Fruit fly (Drosophila melanogaster) whole organism, embryonic: Measurements from ENCODE around the gene CG33278.
A peak's percentile ranks its signal among the peaks of the same experiment; 100 is the strongest.

Experiments
- Aef1 ChIP-seq: fragments of 200-800 bp; sonication (Bioruptor generic); IDR thresholded peaks from 3 replicates; pipeline ENCODE4 v1.3.6; 2022; ENCODE audit warnings: missing biosample characterization, missing genetic modification characterization
- Bgb ChIP-seq: fragments of 200-800 bp; sonication (Bioruptor generic); IDR thresholded peaks from 2 replicates; pipeline ENCODE4 v1.3.6; 2022; ENCODE audit warnings: missing biosample characterization, missing genetic modification characterization; ENCODE audit not compliant: partially characterized antibody
- CG12299 ChIP-seq: fragments of 200-800 bp; sonication (Bioruptor generic); optimal IDR thresholded peaks from 2 replicates; lab custom pipeline; 2018; ENCODE audit warnings: missing biosample characterization, mild to moderate bottlenecking, missing genetic modification characterization
- CG12659 ChIP-seq: fragments of 200-800 bp; sonication (Bioruptor generic); optimal IDR thresholded peaks from 3 replicates; lab custom pipeline; 2017; ENCODE audit warnings: mild to moderate bottlenecking, missing biosample characterization, missing genetic modification reagents, missing genetic modification characterization
- CG13123 ChIP-seq: fragments of 200-800 bp; sonication (Bioruptor generic); optimal IDR thresholded peaks from 2 replicates; lab custom pipeline; 2016; ENCODE audit warnings: missing biosample characterization, missing genetic modification characterization
- CG13287 ChIP-seq: fragments of 200-800 bp; sonication (Bioruptor generic); IDR thresholded peaks from 2 replicates; pipeline ENCODE4 v1.3.6; 2022; ENCODE audit warnings: missing biosample characterization, missing genetic modification characterization; ENCODE audit not compliant: partially characterized antibody
- CG15011 ChIP-seq: fragments of 200-800 bp; sonication (Bioruptor generic); optimal IDR thresholded peaks from 3 replicates; lab custom pipeline; 2018; ENCODE audit warnings: missing biosample characterization, mild to moderate bottlenecking, missing genetic modification characterization
- CG17385 ChIP-seq: fragments of 200-800 bp; sonication (Bioruptor generic); optimal IDR thresholded peaks from 3 replicates; lab custom pipeline; 2018; ENCODE audit warnings: missing biosample characterization, mild to moderate bottlenecking, missing genetic modification characterization
- CG17612 ChIP-seq: fragments of 200-800 bp; sonication (Bioruptor generic); IDR thresholded peaks from 2 replicates; pipeline ENCODE4 v1.3.6; 2022; ENCODE audit warnings: missing biosample characterization, missing genetic modification characterization
- CG17802 ChIP-seq: fragments of 200-800 bp; sonication (Bioruptor generic); optimal IDR thresholded peaks from 2 replicates; lab custom pipeline; 2018; ENCODE audit warnings: missing biosample characterization, mild to moderate bottlenecking, missing genetic modification characterization, moderate library complexity
- CG1832 ChIP-seq: fragments of 200-800 bp; sonication (Bioruptor generic); optimal IDR thresholded peaks from 2 replicates; lab custom pipeline; 2017; ENCODE audit warnings: missing biosample characterization, mild to moderate bottlenecking, missing genetic modification characterization, inconsistent platforms
- CG2116 ChIP-seq: fragments of 200-800 bp; sonication (Bioruptor generic); optimal IDR thresholded peaks from 3 replicates; lab custom pipeline; 2018; ENCODE audit warnings: missing biosample characterization, mild to moderate bottlenecking, missing genetic modification characterization
- CG2678 ChIP-seq: fragments of 200-800 bp; sonication (Bioruptor generic); optimal IDR thresholded peaks from 3 replicates; lab custom pipeline; 2019; ENCODE audit warnings: missing biosample characterization, mild to moderate bottlenecking, missing genetic modification characterization, moderate library complexity
- CG31441 ChIP-seq: fragments of 200-800 bp; sonication (Bioruptor generic); IDR thresholded peaks from 2 replicates; pipeline ENCODE4 v1.3.6; 2022; ENCODE audit warnings: missing biosample characterization, missing genetic modification characterization
- CG33557 ChIP-seq: fragments of 200-800 bp; sonication (Bioruptor generic); optimal IDR thresholded peaks from 2 replicates; lab custom pipeline; 2019; ENCODE audit warnings: missing biosample characterization, mild to moderate bottlenecking, missing genetic modification characterization, moderate library complexity
- CG6689 ChIP-seq: fragments of 200-800 bp; sonication (Bioruptor generic); IDR thresholded peaks from 2 replicates; pipeline ENCODE4 v1.3.6; 2022; ENCODE audit warnings: missing biosample characterization, missing genetic modification characterization
- CG7987 ChIP-seq: fragments of 200-800 bp; sonication (Bioruptor generic); optimal IDR thresholded peaks from 2 replicates; lab custom pipeline; 2018; ENCODE audit warnings: missing biosample characterization, mild to moderate bottlenecking, missing genetic modification characterization, moderate library complexity
- CG8359 ChIP-seq: fragments of 200-800 bp; sonication (Bioruptor generic); optimal IDR thresholded peaks from 2 replicates; lab custom pipeline; 2017; ENCODE audit warnings: missing biosample characterization, mild to moderate bottlenecking, missing genetic modification characterization, borderline replicate concordance
- CG9727 ChIP-seq: fragments of 200-800 bp; sonication (Bioruptor generic); optimal IDR thresholded peaks from 3 replicates; lab custom pipeline; 2017; ENCODE audit warnings: missing biosample characterization, mild to moderate bottlenecking, missing genetic modification characterization
- CG9932 ChIP-seq: fragments of 200-800 bp; sonication (Bioruptor generic); IDR thresholded peaks from 2 replicates; pipeline ENCODE4 v1.3.6; 2022; ENCODE audit warnings: missing biosample characterization, missing genetic modification characterization
- CoRest ChIP-seq: fragments of 200-800 bp; sonication (Bioruptor generic); optimal IDR thresholded peaks from 3 replicates; lab custom pipeline; 2018; ENCODE audit warnings: missing biosample characterization, mild to moderate bottlenecking, missing genetic modification characterization, moderate library complexity
- CrebB ChIP-seq: fragments of 200-800 bp; sonication (Bioruptor generic); optimal IDR thresholded peaks from 3 replicates; lab custom pipeline; 2018; ENCODE audit warnings: missing biosample characterization, mild to moderate bottlenecking, missing genetic modification characterization
- Dad ChIP-seq: fragments of 200-800 bp; sonication (Bioruptor generic); optimal IDR thresholded peaks from 3 replicates; lab custom pipeline; 2016; ENCODE audit warnings: missing biosample characterization, missing genetic modification characterization
- Dll ChIP-seq: fragments of 200-800 bp; sonication (Bioruptor generic); IDR thresholded peaks from 4 replicates; pipeline ENCODE4 v1.3.6; 2022; ENCODE audit warnings: missing biosample characterization, missing genetic modification characterization; ENCODE audit not compliant: partially characterized antibody
- E2f2 ChIP-seq: fragments of 200-800 bp; sonication (Bioruptor generic); IDR thresholded peaks from 2 replicates; pipeline ENCODE4 v1.3.6; 2022; ENCODE audit warnings: missing biosample characterization, missing genetic modification characterization
- Fer1 ChIP-seq: fragments of 200-800 bp; sonication (Bioruptor generic); optimal IDR thresholded peaks from 2 replicates; lab custom pipeline; 2017; ENCODE audit warnings: missing biosample characterization, mild to moderate bottlenecking, missing genetic modification characterization
- Nf-YB ChIP-seq: fragments of 200-800 bp; sonication (Bioruptor generic); optimal IDR thresholded peaks from 3 replicates; lab custom pipeline; 2019; ENCODE audit warnings: missing biosample characterization, mild to moderate bottlenecking, missing genetic modification characterization, moderate library complexity
- Pdp1 ChIP-seq, 2 experiments: fragments of 200-800 bp; sonication (Bioruptor generic); optimal IDR thresholded peaks; 3 replicates each; lab custom pipeline; 2016; ENCODE audit warnings: missing biosample characterization in 2 of 2, missing genetic modification characterization in 2 of 2, mild to moderate bottlenecking in 1 of 2, moderate library complexity in 1 of 2
- Rfx ChIP-seq: fragments of 200-800 bp; sonication (Bioruptor generic); IDR thresholded peaks from 2 replicates; pipeline ENCODE4 v1.3.6; 2022; ENCODE audit warnings: missing biosample characterization, missing genetic modification characterization
- abd-A ChIP-seq: fragments of 200-800 bp; sonication (Bioruptor generic); optimal IDR thresholded peaks from 3 replicates; lab custom pipeline; 2019; ENCODE audit warnings: missing biosample characterization, mild to moderate bottlenecking, missing genetic modification characterization, moderate library complexity
- ara ChIP-seq: fragments of 200-800 bp; sonication (Bioruptor generic); IDR thresholded peaks from 2 replicates; pipeline ENCODE4 v1.3.6; 2022; ENCODE audit warnings: missing biosample characterization, missing genetic modification characterization
- chn ChIP-seq: fragments of 200-800 bp; sonication (Bioruptor generic); optimal IDR thresholded peaks from 2 replicates; lab custom pipeline; 2016; ENCODE audit warnings: missing biosample characterization, missing genetic modification characterization
- crol ChIP-seq: fragments of 200-800 bp; sonication (Bioruptor generic); IDR thresholded peaks from 2 replicates; pipeline ENCODE4 v1.3.6; 2022; ENCODE audit warnings: missing biosample characterization, missing genetic modification characterization
- danr ChIP-seq: fragments of 200-800 bp; sonication (Bioruptor generic); IDR thresholded peaks from 2 replicates; pipeline ENCODE4 v1.3.6; 2022; ENCODE audit warnings: missing biosample characterization, missing genetic modification characterization
- eyg ChIP-seq: fragments of 200-800 bp; sonication (Bioruptor generic); optimal IDR thresholded peaks from 3 replicates; lab custom pipeline; 2016; ENCODE audit warnings: missing biosample characterization, missing genetic modification characterization
- grau ChIP-seq: fragments of 200-800 bp; optimal IDR thresholded peaks from 3 replicates; lab custom pipeline; 2019; ENCODE audit warnings: missing biosample characterization, mild to moderate bottlenecking, missing genetic modification characterization, moderate library complexity
- gsb ChIP-seq: fragments of 200-800 bp; sonication (Bioruptor generic); IDR thresholded peaks from 2 replicates; pipeline ENCODE4 v1.3.6; 2022; ENCODE audit warnings: missing biosample characterization, missing genetic modification characterization
- hb ChIP-seq: fragments of 200-800 bp; sonication (Bioruptor generic); IDR thresholded peaks from 3 replicates; pipeline ENCODE4 v1.3.6; 2022; ENCODE audit warnings: missing biosample characterization, missing genetic modification characterization; ENCODE audit not compliant: partially characterized antibody
- hbn ChIP-seq: fragments of 200-800 bp; sonication (Bioruptor generic); IDR thresholded peaks from 2 replicates; pipeline ENCODE4 v1.3.6; 2022; ENCODE audit warnings: missing biosample characterization, missing genetic modification characterization; ENCODE audit not compliant: partially characterized antibody
- kay ChIP-seq: fragments of 200-800 bp; sonication (Bioruptor generic); optimal IDR thresholded peaks from 2 replicates; lab custom pipeline; 2016; ENCODE audit warnings: missing biosample characterization, missing genetic modification characterization
- mirr ChIP-seq: fragments of 200-800 bp; sonication (Bioruptor generic); optimal IDR thresholded peaks from 3 replicates; lab custom pipeline; 2018; ENCODE audit warnings: missing biosample characterization, mild to moderate bottlenecking, missing genetic modification characterization
- ranshi ChIP-seq: fragments of 200-800 bp; sonication (Bioruptor generic); IDR thresholded peaks from 2 replicates; pipeline ENCODE4 v1.3.6; 2022; ENCODE audit warnings: missing biosample characterization, missing genetic modification characterization
- schlank ChIP-seq: fragments of 200-800 bp; sonication (Bioruptor generic); optimal IDR thresholded peaks from 2 replicates; lab custom pipeline; 2018; ENCODE audit warnings: missing biosample characterization, mild to moderate bottlenecking, missing genetic modification characterization
- sd ChIP-seq: fragments of 200-800 bp; sonication (Bioruptor generic); optimal IDR thresholded peaks from 3 replicates; lab custom pipeline; 2018; ENCODE audit warnings: missing biosample characterization, mild to moderate bottlenecking, missing genetic modification characterization, moderate library complexity
- sim ChIP-seq: fragments of 200-800 bp; sonication (Bioruptor generic); IDR thresholded peaks from 2 replicates; pipeline ENCODE4 v1.3.6; 2022; ENCODE audit warnings: missing biosample characterization, missing genetic modification characterization
- vfl ChIP-seq: fragments of 200-800 bp; sonication (Bioruptor generic); optimal IDR thresholded peaks from 2 replicates; lab custom pipeline; 2016; ENCODE audit warnings: missing biosample characterization, missing genetic modification characterization

CG33278 gene

dm6 chr3L:7434715-7435653, 15.7 kb upstream of the CG33278 start, which contains the start of gene Rac2 (continued):
- peak; percentile 7 for TF ChIP-seq CG12659 (GFP tag; lab: Kevin White, UChicago)
- TF ChIP-seq Dll: peak; percentile 51; the same call in 2 of the 4 replicates
- peak; percentile 16; the same call in 1 of the 2 replicates for TF ChIP-seq CG31441
- peak; percentile 63 for TF ChIP-seq sd
- peak; percentile 74 for TF ChIP-seq Aef1
- 0 out of 2 replicates have a peak, but pooled peaks have one; percentile 4 for TF ChIP-seq ranshi (GFP tag; lab: Robert Waterston, UW)
- peak; percentile 2 for TF ChIP-seq CG12299 (tag; lab: Kevin White, UChicago)
- peak; percentile 95 for TF ChIP-seq CG1832 (GFP tag; lab: Kevin White, UChicago)
- TF ChIP-seq chn (GFP tag; lab: Kevin White, UChicago): peak; percentile 57
- TF ChIP-seq CG33557 (GFP tag; lab: Kevin White, UChicago): peak; percentile 27
- TF ChIP-seq vfl (GFP tag; lab: Kevin White, UChicago): no peak
- no peak for TF ChIP-seq eyg (GFP tag; lab: Kevin White, UChicago)
- TF ChIP-seq CG2116 (GFP tag; lab: Kevin White, UChicago): no peak
- no peak for TF ChIP-seq CG17612 (GFP tag; lab: Robert Waterston, UW)
- peak; percentile 36; the same call in 1 of the 2 replicates for TF ChIP-seq Bgb (GFP tag; lab: Robert Waterston, UW)
- 0 out of 2 replicates have a peak, but pooled peaks have one; percentile 7 for TF ChIP-seq gsb
- no peak for TF ChIP-seq CG6689
- peak; percentile 22 for TF ChIP-seq CG8359 (GFP tag; lab: Kevin White, UChicago)
- TF ChIP-seq CG17802: no peak
- TF ChIP-seq danr (GFP tag; lab: Robert Waterston, UW): no peak
- TF ChIP-seq CG9932 (GFP tag; lab: Robert Waterston, UW): peak; percentile 52
- TF ChIP-seq abd-A (tag; lab: Kevin White, UChicago): peak; percentile 58
- peak; percentile 15 for TF ChIP-seq Fer1
- peak; percentile 44; the same call in 1 of the 2 replicates for TF ChIP-seq sim (GFP tag; lab: Robert Waterston, UW)
- peak; percentile 56; the same call in 1 of the 2 replicates for TF ChIP-seq CG13287 (GFP tag; lab: Robert Waterston, UW)
- TF ChIP-seq Nf-YB (GFP tag; lab: Kevin White, UChicago): peak; percentile 14
- peak; percentile 22 for TF ChIP-seq CoRest
- peak; percentile 11 for TF ChIP-seq CrebB (tag; lab: Kevin White, UChicago)
- peak; percentile 50 for TF ChIP-seq CG17385 (GFP tag; lab: Kevin White, UChicago)
- TF ChIP-seq CG9727: peak; percentile 5
- no peak for TF ChIP-seq schlank (tag; lab: Kevin White, UChicago)
- 0 out of 2 replicates have a peak, but pooled peaks have one; percentile 9 for TF ChIP-seq Rfx (GFP tag; lab: Robert Waterston, UW)
- TF ChIP-seq kay (GFP tag; lab: Kevin White, UChicago): peak; percentile 100
- peak; percentile 90 for TF ChIP-seq grau
- peak; percentile 48 for TF ChIP-seq mirr
- no peak for TF ChIP-seq CG13123 (GFP tag; lab: Kevin White, UChicago)
- no peak for TF ChIP-seq Dad (GFP tag; lab: Kevin White, UChicago)
- TF ChIP-seq CG2678 (tag; lab: Kevin White, UChicago): peak; percentile 24
- TF ChIP-seq CG7987 (GFP tag; lab: Kevin White, UChicago): peak; percentile 75
- TF ChIP-seq crol: peak; percentile 48; the same call in 1 of the 2 replicates
- no peak for TF ChIP-seq hb (GFP tag; lab: Robert Waterston, UW)
- peak in 1 of 2 experiments; percentile 96 for TF ChIP-seq Pdp1 (GFP tag; optimal IDR thresholded peaks at IDR 0.05; lab: Kevin White, UChicago)
- TF ChIP-seq E2f2 (GFP tag; lab: Robert Waterston, UW): peak; percentile 40; the same call in 1 of the 2 replicates
- 0 out of 2 replicates have a peak, but pooled peaks have one; percentile 20 for TF ChIP-seq ara (GFP tag; lab: Robert Waterston, UW)
- TF ChIP-seq hbn (GFP tag; lab: Robert Waterston, UW): peak; percentile 44
- no peak for TF ChIP-seq CG15011 (GFP tag; lab: Kevin White, UChicago)
